Worm (Caenorhabditis elegans) whole organism, L1 larva: Measurements from ENCODE around the gene F54F2.6.
A peak's percentile ranks its signal among the peaks of the same experiment; 100 is the strongest.

Experiments
- C04F5.9 ChIP-seq: sonication (generic microtip); optimal IDR thresholded peaks from 2 replicates; lab custom pipeline; 2016; ENCODE audit warnings: missing genetic modification characterization, missing compliant biosample characterization
- C16A3.4 ChIP-seq: fragments of 150-350 bp; optimal IDR thresholded peaks from 2 replicates; lab custom pipeline; 2014; ENCODE audit warnings: missing biosample characterization, missing genetic modification characterization
- Y116A8C.19 ChIP-seq: sonication (generic microtip); optimal IDR thresholded peaks from 2 replicates; lab custom pipeline; 2016; ENCODE audit warnings: missing compliant biosample characterization, missing genetic modification characterization, borderline replicate concordance
- aha-1 ChIP-seq: fragments of 150-350 bp; optimal IDR thresholded peaks from 2 replicates; lab custom pipeline; 2014; ENCODE audit warnings: missing biosample characterization, missing genetic modification characterization
- aly-2 ChIP-seq: fragments of 150-350 bp; optimal IDR thresholded peaks from 2 replicates; lab custom pipeline; 2014; ENCODE audit warnings: missing biosample characterization, missing genetic modification characterization
- ama-1 ChIP-seq: fragments of 150-350 bp; optimal IDR thresholded peaks from 2 replicates; lab custom pipeline; 2014
- blmp-1 ChIP-seq: fragments of 150-350 bp; optimal IDR thresholded peaks from 2 replicates; lab custom pipeline; 2014; ENCODE audit warnings: missing biosample characterization, missing genetic modification characterization
- ceh-8 ChIP-seq: fragments of 200-800 bp; sonication (Bioruptor generic); optimal IDR thresholded peaks from 2 replicates; lab custom pipeline; 2018; ENCODE audit warnings: mild to moderate bottlenecking, missing genetic modification characterization, moderate library complexity, missing compliant biosample characterization
- ceh-90 ChIP-seq: sonication (generic microtip); optimal IDR thresholded peaks from 2 replicates; lab custom pipeline; 2016; ENCODE audit warnings: missing genetic modification characterization, missing compliant biosample characterization
- dpl-1 ChIP-seq, 3 experiments: fragments of 150-350 bp in 2 of 3; sonication (generic microtip) in 1 of 3; optimal IDR thresholded peaks; 2 replicates each; lab custom pipeline; 2014 to 2017; ENCODE audit warnings: missing biosample characterization in 3 of 3, missing genetic modification characterization in 3 of 3, missing genetic modification reagents in 3 of 3
- dsc-1 ChIP-seq: sonication (generic microtip); optimal IDR thresholded peaks from 2 replicates; lab custom pipeline; 2016; ENCODE audit warnings: mild to moderate bottlenecking, missing genetic modification characterization, missing compliant biosample characterization
- efl-3 ChIP-seq: fragments of 200-800 bp; sonication (Bioruptor generic); optimal IDR thresholded peaks from 2 replicates; lab custom pipeline; 2018; ENCODE audit warnings: mild to moderate bottlenecking, missing genetic modification characterization, missing compliant biosample characterization
- egl-13 ChIP-seq: sonication (generic microtip); optimal IDR thresholded peaks from 2 replicates; lab custom pipeline; 2016; ENCODE audit warnings: missing genotype, missing genetic modification reagents, missing genetic modification characterization, missing compliant biosample characterization
- egl-27 ChIP-seq, 2 experiments: fragments of 150-350 bp in 1 of 2; sonication (generic microtip); optimal IDR thresholded peaks; 3 replicates each; lab custom pipeline; 2017 to 2018; ENCODE audit warnings: missing biosample characterization in 2 of 2, missing genetic modification characterization in 2 of 2, missing genetic modification reagents in 2 of 2
- elt-2 ChIP-seq: sonication (generic microtip); optimal IDR thresholded peaks from 2 replicates; lab custom pipeline; 2016; ENCODE audit warnings: missing genetic modification characterization, mild to moderate bottlenecking, inconsistent platforms, missing compliant biosample characterization, missing genetic modification reagents
- elt-3 ChIP-seq, 6 experiments: fragments of 150-350 bp in 1 of 6; sonication (generic microtip); optimal IDR thresholded peaks; 2 replicates each; lab custom pipeline; 2017 to 2018; ENCODE audit warnings: missing biosample characterization in 6 of 6, missing genetic modification characterization in 6 of 6, inconsistent platforms in 1 of 6
- ets-5 ChIP-seq: fragments of 200-800 bp; sonication (Bioruptor generic); IDR thresholded peaks from 2 replicates; pipeline ENCODE4 v1.3.6; 2022; ENCODE audit warnings: missing genetic modification characterization, missing compliant biosample characterization
- fkh-8 ChIP-seq: sonication (generic microtip); optimal IDR thresholded peaks from 2 replicates; lab custom pipeline; 2016; ENCODE audit warnings: mild to moderate bottlenecking, missing genetic modification characterization, missing compliant biosample characterization
- grh-1 ChIP-seq: fragments of 200-800 bp; sonication (Bioruptor generic); IDR thresholded peaks from 2 replicates; pipeline ENCODE4 v1.3.6; 2022; ENCODE audit warnings: missing genetic modification reagents, missing genetic modification characterization, missing compliant biosample characterization
- hlh-17 ChIP-seq: fragments of 200-800 bp; sonication (Bioruptor generic); optimal IDR thresholded peaks from 2 replicates; lab custom pipeline; 2018; ENCODE audit warnings: missing genetic modification characterization, mild to moderate bottlenecking, missing compliant biosample characterization, moderate library complexity, borderline replicate concordance
- hpl-2 ChIP-seq: fragments of 150-350 bp; optimal IDR thresholded peaks from 2 replicates; lab custom pipeline; 2014; ENCODE audit warnings: missing biosample characterization, missing genetic modification reagents, missing genetic modification characterization
- irx-1 ChIP-seq: sonication (generic microtip); optimal IDR thresholded peaks from 2 replicates; lab custom pipeline; 2016; ENCODE audit warnings: missing genetic modification characterization, missing compliant biosample characterization
- isw-1 ChIP-seq: fragments of 200-800 bp; sonication (Bioruptor generic); IDR thresholded peaks from 2 replicates; pipeline ENCODE4 v1.3.6; 2022; ENCODE audit warnings: missing genetic modification characterization, missing compliant biosample characterization
- jun-1 ChIP-seq: fragments of 150-350 bp; optimal IDR thresholded peaks from 2 replicates; lab custom pipeline; 2014; ENCODE audit warnings: missing biosample characterization, missing genetic modification reagents, missing genetic modification characterization
- lin-14 ChIP-seq: fragments of 200-800 bp; sonication (Bioruptor generic); optimal IDR thresholded peaks from 2 replicates; lab custom pipeline; 2018; ENCODE audit warnings: mild to moderate bottlenecking, missing genetic modification characterization, moderate library complexity, missing compliant biosample characterization
- lir-3 ChIP-seq: sonication (generic microtip); optimal IDR thresholded peaks from 2 replicates; lab custom pipeline; 2016; ENCODE audit warnings: mild to moderate bottlenecking, missing genetic modification characterization, moderate library complexity, missing compliant biosample characterization; ENCODE audit not compliant: poor library complexity
- mab-9 ChIP-seq: fragments of 200-800 bp; sonication (Bioruptor generic); IDR thresholded peaks from 2 replicates; pipeline ENCODE4 v1.3.6; 2022; ENCODE audit warnings: missing genetic modification reagents, missing genetic modification characterization, missing compliant biosample characterization
- mdl-1 ChIP-seq, 2 experiments: fragments of 150-350 bp; optimal IDR thresholded peaks; 2 replicates each; lab custom pipeline; 2014 to 2017; ENCODE audit warnings: missing biosample characterization in 2 of 2, missing genetic modification characterization in 2 of 2, inconsistent platforms in 1 of 2
- mef-2 ChIP-seq: fragments of 150-350 bp; optimal IDR thresholded peaks from 2 replicates; lab custom pipeline; 2014; ENCODE audit warnings: missing biosample characterization, missing genetic modification characterization
- mep-1 ChIP-seq: fragments of 150-350 bp; optimal IDR thresholded peaks from 2 replicates; lab custom pipeline; 2014; ENCODE audit warnings: missing biosample characterization, missing genetic modification characterization
- nhr-19 ChIP-seq: fragments of 200-800 bp; sonication (Bioruptor generic); conservative IDR thresholded peaks from 2 replicates; pipeline ENCODE4 v1.3.6; 2022; ENCODE audit warnings: missing genetic modification characterization, missing compliant biosample characterization
- nhr-237 ChIP-seq: fragments of 150-350 bp; optimal IDR thresholded peaks from 2 replicates; lab custom pipeline; 2014; ENCODE audit warnings: missing biosample characterization, missing genetic modification characterization
- nhr-28 ChIP-seq: fragments of 150-350 bp; optimal IDR thresholded peaks from 2 replicates; lab custom pipeline; 2014; ENCODE audit warnings: missing biosample characterization, missing genetic modification characterization
- nhr-47 ChIP-seq: sonication (generic microtip); optimal IDR thresholded peaks from 2 replicates; lab custom pipeline; 2016; ENCODE audit warnings: mild to moderate bottlenecking, missing genetic modification characterization, moderate library complexity, missing compliant biosample characterization
- nhr-71 ChIP-seq: sonication (generic microtip); optimal IDR thresholded peaks from 2 replicates; lab custom pipeline; 2016; ENCODE audit warnings: mild to moderate bottlenecking, missing genetic modification characterization, moderate library complexity, missing compliant biosample characterization
- nhr-76 ChIP-seq: sonication (generic microtip); optimal IDR thresholded peaks from 2 replicates; lab custom pipeline; 2017; ENCODE audit warnings: missing biosample characterization, missing genetic modification characterization
- nhr-84 ChIP-seq: sonication (generic microtip); optimal IDR thresholded peaks from 2 replicates; lab custom pipeline; 2017; ENCODE audit warnings: missing biosample characterization, missing genetic modification characterization
- pax-3 ChIP-seq: fragments of 200-800 bp; sonication (Bioruptor generic); optimal IDR thresholded peaks from 2 replicates; lab custom pipeline; 2018; ENCODE audit warnings: mild to moderate bottlenecking, missing genetic modification characterization, moderate library complexity, missing compliant biosample characterization
- pqm-1 ChIP-seq: sonication (generic microtip); optimal IDR thresholded peaks from 3 replicates; lab custom pipeline; 2017; ENCODE audit warnings: missing biosample characterization, missing genetic modification characterization
- rnt-1 ChIP-seq: sonication (generic microtip); optimal IDR thresholded peaks from 2 replicates; lab custom pipeline; 2016; ENCODE audit warnings: mild to moderate bottlenecking, missing genetic modification characterization, moderate library complexity, missing compliant biosample characterization
- skn-1 ChIP-seq: fragments of 150-350 bp; optimal IDR thresholded peaks from 2 replicates; lab custom pipeline; 2014; ENCODE audit warnings: missing biosample characterization, missing genetic modification characterization
- sup-37 ChIP-seq: fragments of 200-800 bp; sonication (Bioruptor generic); optimal IDR thresholded peaks from 2 replicates; lab custom pipeline; 2018; ENCODE audit warnings: mild to moderate bottlenecking, missing genetic modification characterization, missing compliant biosample characterization
- swsn-7 ChIP-seq: sonication (generic microtip); optimal IDR thresholded peaks from 2 replicates; lab custom pipeline; 2016; ENCODE audit warnings: missing genetic modification characterization, missing compliant biosample characterization
- unc-130 ChIP-seq: fragments of 150-350 bp; optimal IDR thresholded peaks from 2 replicates; lab custom pipeline; 2017; ENCODE audit warnings: missing biosample characterization, missing genetic modification characterization, inconsistent platforms
- unc-30 ChIP-seq: sonication (generic microtip); optimal IDR thresholded peaks from 2 replicates; lab custom pipeline; 2017; ENCODE audit warnings: missing biosample characterization, missing genetic modification characterization
- unc-62 ChIP-seq: fragments of 150-350 bp; optimal IDR thresholded peaks from 2 replicates; lab custom pipeline; 2014; ENCODE audit warnings: missing biosample characterization, missing genetic modification reagents, missing genetic modification characterization
- unc-98 ChIP-seq: fragments of 200-800 bp; sonication (Bioruptor generic); IDR thresholded peaks from 2 replicates; pipeline ENCODE4 v1.3.6; 2022; ENCODE audit warnings: missing genetic modification characterization, missing compliant biosample characterization
- xbp-1 ChIP-seq: sonication (generic microtip); optimal IDR thresholded peaks from 2 replicates; lab custom pipeline; 2016; ENCODE audit warnings: missing genetic modification characterization, missing compliant biosample characterization
- zag-1 ChIP-seq: fragments of 150-350 bp; optimal IDR thresholded peaks from 2 replicates; lab custom pipeline; 2014; ENCODE audit warnings: missing biosample characterization, missing genetic modification characterization
- zip-4 ChIP-seq: fragments of 200-800 bp; sonication (Bioruptor generic); optimal IDR thresholded peaks from 2 replicates; lab custom pipeline; 2018; ENCODE audit warnings: mild to moderate bottlenecking, missing genetic modification characterization, moderate library complexity, missing compliant biosample characterization
- ztf-11 ChIP-seq, 2 experiments: sonication (generic microtip); optimal IDR thresholded peaks; 2 replicates each; lab custom pipeline; 2016 to 2017; ENCODE audit warnings: missing genetic modification characterization in 2 of 2, missing biosample characterization in 1 of 2, missing compliant biosample characterization in 1 of 2
- ztf-4 ChIP-seq: fragments of 150-350 bp; optimal IDR thresholded peaks from 2 replicates; lab custom pipeline; 2014; ENCODE audit warnings: missing biosample characterization, missing genetic modification characterization

Gene F54F2.6

DNA sequence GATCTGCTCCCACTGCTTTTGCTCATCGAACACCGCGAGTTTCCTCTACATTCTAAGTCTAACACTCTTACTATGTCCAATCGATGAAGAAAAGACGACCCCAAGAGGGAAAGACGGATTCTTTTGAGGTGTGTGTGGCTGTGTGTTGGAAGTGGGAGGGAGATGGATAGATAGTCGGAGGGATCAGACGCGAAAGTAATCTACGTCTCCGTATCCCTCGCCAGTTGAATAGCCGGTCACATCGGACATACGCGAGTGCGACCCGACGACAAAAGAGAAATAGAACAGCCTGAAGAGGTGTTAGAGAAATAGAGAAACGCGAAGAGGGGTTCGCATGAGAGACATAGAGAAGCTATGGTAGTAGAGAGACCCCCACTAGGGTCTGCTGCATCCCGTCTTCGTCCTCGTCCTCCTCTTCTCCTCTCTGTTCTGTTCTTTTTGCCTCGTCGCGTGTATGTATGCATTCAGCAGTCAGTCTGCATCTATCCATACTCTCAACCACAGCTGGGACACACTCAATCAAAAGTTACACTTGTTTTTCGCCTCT lies 4.8 kb downstream of the F54F2.6 start (continued):
- TF ChIP-seq mep-1, result peak; percentile 96
- peak; percentile 97 for TF ChIP-seq fkh-8 (tag; lab: Kevin White, UChicago)
- TF ChIP-seq irx-1 (tag; lab: Kevin White, UChicago), result peak; percentile 94
- peak; percentile 97 for TF ChIP-seq swsn-7
- TF ChIP-seq elt-2 (tag; lab: Kevin White, UChicago), result peak; percentile 63
- peak; percentile 79 for TF ChIP-seq sup-37 (GFP tag; lab: Kevin White, UChicago)
- peak; percentile 96 for TF ChIP-seq ztf-4
- TF ChIP-seq pax-3 (tag; lab: Kevin White, UChicago), result peak; percentile 90
- TF ChIP-seq unc-62 (GFP tag; lab: Kevin White, UChicago), result peak; percentile 57
- peak; percentile 78 for TF ChIP-seq hpl-2 (GFP tag; lab: Kevin White, UChicago)
- peak; percentile 83 for TF ChIP-seq nhr-76 (tag; lab: Kevin White, UChicago)
- TF ChIP-seq nhr-19 (GFP tag; lab: Robert Waterston, UW), result peak; percentile 96
- TF ChIP-seq ceh-8, result peak; percentile 91
- TF ChIP-seq aha-1 (tag; lab: Kevin White, UChicago), result peak; percentile 84
- peak; percentile 73 for TF ChIP-seq C04F5.9 (tag; lab: Kevin White, UChicago)
- no peak for TF ChIP-seq unc-98 (GFP tag; lab: Robert Waterston, UW)
- TF ChIP-seq hlh-17 (GFP tag; lab: Kevin White, UChicago), result no peak
- peak; percentile 94 for TF ChIP-seq rnt-1 (tag; lab: Kevin White, UChicago)
- TF ChIP-seq ceh-90 (tag; lab: Kevin White, UChicago), result no peak
- TF ChIP-seq nhr-84 (tag; lab: Kevin White, UChicago), result no peak
- TF ChIP-seq aly-2 (tag; lab: Kevin White, UChicago), result peak; percentile 90
- peak in 3 of 6 experiments; percentile 73 to 95 (median 93) for TF ChIP-seq elt-3 (tag; optimal IDR thresholded peaks at IDR 0.05; lab: Kevin White, UChicago)
- peak; percentile 95 for TF ChIP-seq dsc-1
- peak; percentile 97 for TF ChIP-seq jun-1 (tag; lab: Kevin White, UChicago)
- peak; percentile 88 for TF ChIP-seq lir-3 (tag; lab: Kevin White, UChicago)
- TF ChIP-seq grh-1, result peak; percentile 94
- TF ChIP-seq pqm-1 (tag; lab: Kevin White, UChicago), result no peak
- TF ChIP-seq egl-27 (tag; optimal IDR thresholded peaks at IDR 0.05; lab: Kevin White, UChicago), result peak; percentile 93 to 97
- TF ChIP-seq nhr-47, result peak; percentile 97
- TF ChIP-seq nhr-71, result peak; percentile 99
- TF ChIP-seq nhr-237, result peak; percentile 84
- TF ChIP-seq blmp-1 (tag; lab: Kevin White, UChicago), result peak; percentile 61
- peak; percentile 69 for TF ChIP-seq ama-1 (lab: Kevin White, UChicago)
- peak; percentile 79 for TF ChIP-seq mab-9
- peak; percentile 75 for TF ChIP-seq zag-1
- peak; percentile 92 for TF ChIP-seq skn-1 (tag; lab: Kevin White, UChicago)
- TF ChIP-seq zip-4 (GFP tag; lab: Kevin White, UChicago), result peak; percentile 77
- peak; percentile 50 to 96 for TF ChIP-seq mdl-1 (tag; optimal IDR thresholded peaks at IDR 0.05; lab: Kevin White, UChicago)
- TF ChIP-seq lin-14 (GFP tag; lab: Kevin White, UChicago), result peak; percentile 100
- peak in 1 of 2 experiments; percentile 91 for TF ChIP-seq ztf-11 (tag; optimal IDR thresholded peaks at IDR 0.05; lab: Kevin White, UChicago)
- no peak for TF ChIP-seq ets-5 (GFP tag; lab: Robert Waterston, UW)
- peak; percentile 91 for TF ChIP-seq isw-1
- peak; percentile 84 for TF ChIP-seq C16A3.4 (tag; lab: Kevin White, UChicago)
- TF ChIP-seq efl-3 (GFP tag; lab: Kevin White, UChicago), result peak; percentile 72
- TF ChIP-seq unc-30 (tag; lab: Kevin White, UChicago), result no peak
- TF ChIP-seq unc-130 (tag; lab: Kevin White, UChicago), result peak; percentile 91
- TF ChIP-seq mef-2 (tag; lab: Kevin White, UChicago), result peak; percentile 73
- peak; percentile 69 to 74 (median 70) for TF ChIP-seq dpl-1 (GFP tag; optimal IDR thresholded peaks at IDR 0.05; lab: Kevin White, UChicago)
- peak; percentile 42 for TF ChIP-seq nhr-28 (tag; lab: Kevin White, UChicago)
- TF ChIP-seq egl-13 (tag; lab: Kevin White, UChicago), result peak; percentile 98
- TF ChIP-seq Y116A8C.19, result no peak
- peak; percentile 94 for TF ChIP-seq xbp-1 (tag; lab: Kevin White, UChicago)
